Worm (Caenorhabditis elegans): Measurements from ENCODE around the gene C46G7.2.

C46G7.2 gene

ce11 chrIV:6005655-6006054, 9.3 kb upstream of the C46G7.2 start:
- TF ChIP-seq blmp-1 (tag; optimal IDR thresholded peaks at IDR 0.05; ENCODE audit: insufficient read depth) = no peak
- no peak for TF ChIP-seq alr-1 (tag; optimal IDR thresholded peaks at IDR 0.05)
- no peak for TF ChIP-seq Y55F3AM.14 (GFP tag; optimal IDR thresholded peaks at IDR 0.05)
- TF ChIP-seq nhr-6 (tag; optimal IDR thresholded peaks at IDR 0.05) = no peak
- no peak for TF ChIP-seq fos-1 (tag; optimal IDR thresholded peaks at IDR 0.05)
- TF ChIP-seq lin-13 (GFP tag; optimal IDR thresholded peaks at IDR 0.05) = no peak
- no peak for TF ChIP-seq lin-11 (tag; optimal IDR thresholded peaks at IDR 0.05)

- TF ChIP-seq crh-2 (tag; optimal IDR thresholded peaks at IDR 0.05) (no peak), nhr-11 (tag; optimal IDR thresholded peaks at IDR 0.05) (no peak), nhr-12 (tag; optimal IDR thresholded peaks at IDR 0.05) (no peak), ztf-4 (tag; optimal IDR thresholded peaks at IDR 0.05) (no peak), nhr-21 (tag; optimal IDR thresholded peaks at IDR 0.05) (no peak), blmp-1 (tag; optimal IDR thresholded peaks at IDR 0.05; ENCODE audit: insufficient read depth) (no peak), lin-39 (tag; optimal IDR thresholded peaks at IDR 0.05) (no peak), snpc-4 (tag; optimal IDR thresholded peaks at IDR 0.05) (no peak), egl-27 (tag; optimal IDR thresholded peaks at IDR 0.05) (no peak), sma-3 (GFP tag; optimal IDR thresholded peaks at IDR 0.05) (no peak), lin-13 (GFP tag; optimal IDR thresholded peaks at IDR 0.05) (no peak)
Observed at ce11 chrIV:6010274-6010673, 4.7 kb upstream of the C46G7.2 start.

- TF ChIP-seq ztf-4 (tag; optimal IDR thresholded peaks at IDR 0.05) (no peak), ceh-82 (tag; optimal IDR thresholded peaks at IDR 0.05) (no peak), lsy-2 (tag; optimal IDR thresholded peaks at IDR 0.05) (no peak), fos-1 (tag; optimal IDR thresholded peaks at IDR 0.05) (no peak), lin-13 (GFP tag; optimal IDR thresholded peaks at IDR 0.05) (no peak), skn-1 (tag; optimal IDR thresholded peaks at IDR 0.05) (no peak)
Observed at ce11 chrIV:6011545-6011944, 3.5 kb upstream of the C46G7.2 start, which contains the start of gene C46G7.5. Gene C46G7.5, minus strand, starts transcription at chrIV:6011645.

ce11 chrIV:6013853-6014252, 1.1 kb upstream of the C46G7.2 start:
- TF ChIP-seq sma-9 (GFP tag; optimal IDR thresholded peaks at IDR 0.05) (peak; percentile 32), sma-9 (tag; optimal IDR thresholded peaks at IDR 0.05) (no peak), C34F6.9 (tag; optimal IDR thresholded peaks at IDR 0.05) (peak; percentile 8), nhr-10 (tag; optimal IDR thresholded peaks at IDR 0.05) (no peak), zag-1 (tag; optimal IDR thresholded peaks at IDR 0.05) (no peak), nhr-21 (tag; optimal IDR thresholded peaks at IDR 0.05) (no peak), F13H6.1 (tag; optimal IDR thresholded peaks at IDR 0.05) (peak; percentile 64)

DNA sequence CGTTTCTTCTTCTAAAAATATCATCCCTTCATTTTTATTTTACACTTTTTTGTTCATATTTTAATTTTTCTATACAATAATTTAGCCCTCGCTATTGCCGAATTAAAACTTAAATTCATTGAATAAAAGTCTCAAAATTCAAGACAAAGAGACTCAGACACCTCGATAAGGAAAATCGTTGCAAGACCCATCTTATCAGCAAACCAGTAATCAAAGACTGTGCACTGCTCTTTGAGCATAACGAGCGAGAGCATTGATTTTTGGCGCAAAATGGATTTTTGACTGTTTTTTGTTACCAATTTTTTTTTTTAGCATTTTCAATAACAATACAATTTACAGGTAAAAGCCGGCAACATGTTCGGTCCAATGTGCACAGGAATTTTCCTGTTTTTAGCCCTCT, 2.7 kb downstream of the C46G7.2 start, which contains the start of gene C46G7.1:
Gene C46G7.1, plus strand, starts transcription at position 340 of the 400 bp plus-strand sequence.
- TF ChIP-seq sma-3 (GFP tag; optimal IDR thresholded peaks at IDR 0.05) (no peak), crh-2 (tag; optimal IDR thresholded peaks at IDR 0.05) (peak; percentile 53), fos-1 (tag; optimal IDR thresholded peaks at IDR 0.05) (peak; percentile 49), skn-1 (tag; optimal IDR thresholded peaks at IDR 0.05) (no peak)

ce11 chrIV:6032413-6032812, 17.4 kb downstream of the C46G7.2 start:
- TF ChIP-seq peb-1 (tag; optimal IDR thresholded peaks at IDR 0.05) (no peak), ceh-16 (tag; optimal IDR thresholded peaks at IDR 0.05) (no peak), nhr-77 (tag; optimal IDR thresholded peaks at IDR 0.05) (no peak), lin-11 (tag; optimal IDR thresholded peaks at IDR 0.05) (no peak), ama-1 (optimal IDR thresholded peaks at IDR 0.05) (no peak), ztf-1 (GFP tag; conservative IDR thresholded peaks at IDR 0.05) (no peak), mab-5 (tag; optimal IDR thresholded peaks at IDR 0.05) (no peak), elt-3 (tag; optimal IDR thresholded peaks at IDR 0.05) (no peak), gmeb-1 (tag; optimal IDR thresholded peaks at IDR 0.05) (no peak), unc-39 (tag; optimal IDR thresholded peaks at IDR 0.05) (no peak), Y55F3AM.14 (GFP tag; optimal IDR thresholded peaks at IDR 0.05) (no peak), ceh-82 (tag; optimal IDR thresholded peaks at IDR 0.05) (no peak), lin-39 (tag; optimal IDR thresholded peaks at IDR 0.05) (no peak), sem-4 (tag; optimal IDR thresholded peaks at IDR 0.05) (no peak), dmd-4 (tag; optimal IDR thresholded peaks at IDR 0.05) (no peak)
